Worm (Caenorhabditis elegans): ENCODE results near the gene cyp-13A11.

The cyp-13A11 gene

ce11 chrIII:13067884-13068767 is 47.3 kb downstream of the cyp-13A11 start (continued):
- peak; percentile 24 for TF ChIP-seq jun-1 (tag; optimal IDR thresholded peaks at IDR 0.05)
- TF ChIP-seq php-3 (GFP tag; IDR thresholded peaks at IDR 0.05), result no peak; the same call in 1 of the 2 replicates
- TF ChIP-seq egl-27 (tag; optimal IDR thresholded peaks at IDR 0.05), result no peak
- TF ChIP-seq nhr-10 (tag; optimal IDR thresholded peaks at IDR 0.05), result peak; percentile 72
- peak; percentile 94 for TF ChIP-seq hlh-11 (tag; optimal IDR thresholded peaks at IDR 0.05)
- TF ChIP-seq mxl-2 (GFP tag; conservative IDR thresholded peaks at IDR 0.05), result no peak
- peak; percentile 37 for TF ChIP-seq lin-38 (GFP tag; IDR thresholded peaks at IDR 0.05)
- peak; percentile 78 for TF ChIP-seq set-16 (GFP tag; IDR thresholded peaks at IDR 0.05)
- no peak for TF ChIP-seq fos-1 (tag; optimal IDR thresholded peaks at IDR 0.05)
- peak; percentile 34 for TF ChIP-seq spr-3 (GFP tag; optimal IDR thresholded peaks at IDR 0.05)
- no peak for TF ChIP-seq lin-29 (GFP tag; IDR thresholded peaks at IDR 0.05)
- peak; percentile 100 for TF ChIP-seq aha-1 (tag)
- TF ChIP-seq F49E8.2 (tag; optimal IDR thresholded peaks at IDR 0.05; ENCODE audit: borderline replicate concordance), result no peak
- TF ChIP-seq zag-1 (tag; optimal IDR thresholded peaks at IDR 0.05), result no peak
- no peak for TF ChIP-seq lir-3 (tag; optimal IDR thresholded peaks at IDR 0.05)
- peak; percentile 35 for TF ChIP-seq dpl-1 (GFP tag; optimal IDR thresholded peaks at IDR 0.05)
- peak; percentile 32 to 81 for TF ChIP-seq hif-1 (tag; optimal IDR thresholded peaks at IDR 0.05)
- 0 out of 2 replicates have a peak, but pooled peaks have one; percentile 65 for TF ChIP-seq saeg-2 (GFP tag; IDR thresholded peaks at IDR 0.05)
- TF ChIP-seq dmd-9 (GFP tag; IDR thresholded peaks at IDR 0.05), result no peak
- no peak for TF ChIP-seq daf-19 (GFP tag; conservative IDR thresholded peaks at IDR 0.05)
- TF ChIP-seq spr-1 (tag; optimal IDR thresholded peaks at IDR 0.05), result peak; percentile 71
- TF ChIP-seq nhr-111 (GFP tag; optimal IDR thresholded peaks at IDR 0.05), result no peak
- peak; percentile 87 for TF ChIP-seq egl-43 (GFP tag; IDR thresholded peaks at IDR 0.05)
- TF ChIP-seq D1046.2 (GFP tag; IDR thresholded peaks at IDR 0.05), result 0 out of 2 replicates have a peak, but pooled peaks have one; percentile 41
- no peak for TF ChIP-seq zfp-2 (tag; optimal IDR thresholded peaks at IDR 0.05)
- no peak for TF ChIP-seq zip-11 (GFP tag; IDR thresholded peaks at IDR 0.05)
- TF ChIP-seq nhr-11 (tag; optimal IDR thresholded peaks at IDR 0.05), result peak; percentile 86
- TF ChIP-seq unc-39 (tag; optimal IDR thresholded peaks at IDR 0.05), result peak; percentile 85
- TF ChIP-seq mep-1 (tag; optimal IDR thresholded peaks at IDR 0.05), result peak; percentile 95
- TF ChIP-seq cey-2 (tag; optimal IDR thresholded peaks at IDR 0.05; ENCODE audit: borderline replicate concordance, insufficient read depth), result no peak
- peak; percentile 80 for TF ChIP-seq fkh-10 (GFP tag; optimal IDR thresholded peaks at IDR 0.05)
- peak; percentile 87 for TF ChIP-seq nhr-77 (tag; optimal IDR thresholded peaks at IDR 0.05)
- TF ChIP-seq dmd-6 (GFP tag; IDR thresholded peaks at IDR 0.05), result peak; percentile 86
- TF ChIP-seq ctbp-1 (GFP tag; IDR thresholded peaks at IDR 0.05), result peak; percentile 75
- TF ChIP-seq unc-62 (GFP tag; optimal IDR thresholded peaks at IDR 0.05 in 1 of 2), result peak in 1 of 2 experiments; percentile 99
- TF ChIP-seq unc-62 (tag; optimal IDR thresholded peaks at IDR 0.05), result no peak
- TF ChIP-seq aly-2 (tag; optimal IDR thresholded peaks at IDR 0.05), result no peak
- TF ChIP-seq ZK337.2 (GFP tag; IDR thresholded peaks at IDR 0.05), result no peak
- TF ChIP-seq ceh-82 (tag; optimal IDR thresholded peaks at IDR 0.05), result no peak
- TF ChIP-seq nhr-102 (tag; optimal IDR thresholded peaks at IDR 0.05), result peak; percentile 73
- TF ChIP-seq mdl-1 (tag; optimal IDR thresholded peaks at IDR 0.05), result peak; percentile 88 to 98
- no peak for TF ChIP-seq lin-39 (tag; optimal IDR thresholded peaks at IDR 0.05)
- TF ChIP-seq snpc-1.2 (GFP tag; IDR thresholded peaks at IDR 0.05), result peak; percentile 72
- TF ChIP-seq nhr-48 (tag; optimal IDR thresholded peaks at IDR 0.05), result peak; percentile 72
- TF ChIP-seq zip-2 (tag; optimal IDR thresholded peaks at IDR 0.05), result no peak
- TF ChIP-seq tra-1 (GFP tag; IDR thresholded peaks at IDR 0.05), result peak; percentile 71
- TF ChIP-seq T20F7.1 (GFP tag; optimal IDR thresholded peaks at IDR 0.05), result peak; percentile 68
- peak in 1 of 2 experiments; percentile 41 for TF ChIP-seq daf-16 (GFP tag; optimal IDR thresholded peaks at IDR 0.05)
- TF ChIP-seq daf-16 (tag; optimal IDR thresholded peaks at IDR 0.05), result peak; percentile 84
- peak; percentile 28 for TF ChIP-seq duxl-1 (tag; optimal IDR thresholded peaks at IDR 0.05; ENCODE audit: poor library complexity)
